Worm (Caenorhabditis elegans) whole organism, L1 larva: ENCODE results near the gene F41D9.2.

Experiments used
- C04F5.9 ChIP-seq: sonication (generic microtip); optimal IDR thresholded peaks from 2 replicates; lab custom pipeline; 2016; ENCODE audit warnings: missing genetic modification characterization, missing compliant biosample characterization
- C16A3.4 ChIP-seq: fragments of 150-350 bp; optimal IDR thresholded peaks from 2 replicates; lab custom pipeline; 2014; ENCODE audit warnings: missing biosample characterization, missing genetic modification characterization
- ama-1 ChIP-seq: fragments of 150-350 bp; optimal IDR thresholded peaks from 2 replicates; lab custom pipeline; 2014
- ceh-63 ChIP-seq: fragments of 200-800 bp; sonication (Bioruptor generic); optimal IDR thresholded peaks from 2 replicates; lab custom pipeline; 2018; ENCODE audit warnings: mild to moderate bottlenecking, missing genetic modification characterization, missing compliant biosample characterization
- ceh-8 ChIP-seq: fragments of 200-800 bp; sonication (Bioruptor generic); optimal IDR thresholded peaks from 2 replicates; lab custom pipeline; 2018; ENCODE audit warnings: mild to moderate bottlenecking, missing genetic modification characterization, moderate library complexity, missing compliant biosample characterization
- ceh-88 ChIP-seq: fragments of 200-800 bp; sonication (Bioruptor generic); IDR thresholded peaks from 2 replicates; pipeline ENCODE4 v1.3.6; 2022; ENCODE audit warnings: missing genetic modification characterization, missing compliant biosample characterization
- ceh-90 ChIP-seq: sonication (generic microtip); optimal IDR thresholded peaks from 2 replicates; lab custom pipeline; 2016; ENCODE audit warnings: missing genetic modification characterization, missing compliant biosample characterization
- dpl-1 ChIP-seq, 3 experiments: fragments of 150-350 bp in 2 of 3; sonication (generic microtip) in 1 of 3; optimal IDR thresholded peaks; 2 replicates each; lab custom pipeline; 2014 to 2017; ENCODE audit warnings: missing biosample characterization in 3 of 3, missing genetic modification characterization in 3 of 3, missing genetic modification reagents in 3 of 3
- dsc-1 ChIP-seq: sonication (generic microtip); optimal IDR thresholded peaks from 2 replicates; lab custom pipeline; 2016; ENCODE audit warnings: mild to moderate bottlenecking, missing genetic modification characterization, missing compliant biosample characterization
- efl-1 ChIP-seq, 4 experiments: fragments of 150-350 bp; optimal IDR thresholded peaks in 3 of 4; peaks in 1 of 4; 1 replicate in 1 of 4; 2 replicates in 3 of 4; lab custom pipeline; 2014; ENCODE audit warnings: missing biosample characterization in 2 of 4, missing genetic modification characterization in 2 of 4, missing genetic modification reagents in 2 of 4
- efl-3 ChIP-seq: fragments of 200-800 bp; sonication (Bioruptor generic); optimal IDR thresholded peaks from 2 replicates; lab custom pipeline; 2018; ENCODE audit warnings: mild to moderate bottlenecking, missing genetic modification characterization, missing compliant biosample characterization
- egl-13 ChIP-seq: sonication (generic microtip); optimal IDR thresholded peaks from 2 replicates; lab custom pipeline; 2016; ENCODE audit warnings: missing genotype, missing genetic modification reagents, missing genetic modification characterization, missing compliant biosample characterization
- elt-3 ChIP-seq, 6 experiments: fragments of 150-350 bp in 1 of 6; sonication (generic microtip); optimal IDR thresholded peaks; 2 replicates each; lab custom pipeline; 2017 to 2018; ENCODE audit warnings: missing biosample characterization in 6 of 6, missing genetic modification characterization in 6 of 6, inconsistent platforms in 1 of 6
- fkh-10 ChIP-seq: sonication (generic microtip); optimal IDR thresholded peaks from 2 replicates; lab custom pipeline; 2017; ENCODE audit warnings: missing biosample characterization, missing genetic modification reagents, missing genetic modification characterization
- fkh-4 ChIP-seq: sonication (generic microtip); optimal IDR thresholded peaks from 2 replicates; lab custom pipeline; 2016; ENCODE audit warnings: missing compliant biosample characterization, missing genetic modification characterization, borderline replicate concordance
- fkh-8 ChIP-seq: sonication (generic microtip); optimal IDR thresholded peaks from 2 replicates; lab custom pipeline; 2016; ENCODE audit warnings: mild to moderate bottlenecking, missing genetic modification characterization, missing compliant biosample characterization
- grh-1 ChIP-seq: fragments of 200-800 bp; sonication (Bioruptor generic); IDR thresholded peaks from 2 replicates; pipeline ENCODE4 v1.3.6; 2022; ENCODE audit warnings: missing genetic modification reagents, missing genetic modification characterization, missing compliant biosample characterization
- hlh-17 ChIP-seq: fragments of 200-800 bp; sonication (Bioruptor generic); optimal IDR thresholded peaks from 2 replicates; lab custom pipeline; 2018; ENCODE audit warnings: missing genetic modification characterization, mild to moderate bottlenecking, missing compliant biosample characterization, moderate library complexity, borderline replicate concordance
- hpl-2 ChIP-seq: fragments of 150-350 bp; optimal IDR thresholded peaks from 2 replicates; lab custom pipeline; 2014; ENCODE audit warnings: missing biosample characterization, missing genetic modification reagents, missing genetic modification characterization
- irx-1 ChIP-seq: sonication (generic microtip); optimal IDR thresholded peaks from 2 replicates; lab custom pipeline; 2016; ENCODE audit warnings: missing genetic modification characterization, missing compliant biosample characterization
- isw-1 ChIP-seq: fragments of 200-800 bp; sonication (Bioruptor generic); IDR thresholded peaks from 2 replicates; pipeline ENCODE4 v1.3.6; 2022; ENCODE audit warnings: missing genetic modification characterization, missing compliant biosample characterization
- lin-13 ChIP-seq: fragments of 150-350 bp; optimal IDR thresholded peaks from 2 replicates; lab custom pipeline; 2014; ENCODE audit warnings: missing biosample characterization, missing genetic modification reagents, missing genetic modification characterization
- lin-14 ChIP-seq: fragments of 200-800 bp; sonication (Bioruptor generic); optimal IDR thresholded peaks from 2 replicates; lab custom pipeline; 2018; ENCODE audit warnings: mild to moderate bottlenecking, missing genetic modification characterization, moderate library complexity, missing compliant biosample characterization
- lin-15B ChIP-seq: fragments of 150-350 bp; sonication (generic microtip); optimal IDR thresholded peaks from 3 replicates; lab custom pipeline; 2014; ENCODE audit warnings: missing biosample characterization, missing genetic modification characterization
- lin-35 ChIP-seq, 2 experiments: fragments of 150-350 bp; optimal IDR thresholded peaks; 2 replicates each; lab custom pipeline; 2014; ENCODE audit warnings: missing biosample characterization in 2 of 2, missing genetic modification characterization in 2 of 2, missing genetic modification reagents in 2 of 2
- lin-39 ChIP-seq: fragments of 150-350 bp; optimal IDR thresholded peaks from 2 replicates; lab custom pipeline; 2014; ENCODE audit warnings: missing biosample characterization, missing genetic modification reagents, missing genetic modification characterization
- mep-1 ChIP-seq: fragments of 150-350 bp; optimal IDR thresholded peaks from 2 replicates; lab custom pipeline; 2014; ENCODE audit warnings: missing biosample characterization, missing genetic modification characterization
- nhr-12 ChIP-seq: sonication (generic microtip); optimal IDR thresholded peaks from 2 replicates; lab custom pipeline; 2017; ENCODE audit warnings: missing biosample characterization, missing genetic modification characterization
- nhr-237 ChIP-seq: fragments of 150-350 bp; optimal IDR thresholded peaks from 2 replicates; lab custom pipeline; 2014; ENCODE audit warnings: missing biosample characterization, missing genetic modification characterization
- pag-3 ChIP-seq: sonication (generic microtip); optimal IDR thresholded peaks from 2 replicates; lab custom pipeline; 2017; ENCODE audit warnings: missing genetic modification characterization, mild to moderate bottlenecking, missing compliant biosample characterization, antibody characterized with exemption, borderline replicate concordance; ENCODE audit not compliant: insufficient read depth
- pqm-1 ChIP-seq: sonication (generic microtip); optimal IDR thresholded peaks from 3 replicates; lab custom pipeline; 2017; ENCODE audit warnings: missing biosample characterization, missing genetic modification characterization
- skn-1 ChIP-seq: fragments of 150-350 bp; optimal IDR thresholded peaks from 2 replicates; lab custom pipeline; 2014; ENCODE audit warnings: missing biosample characterization, missing genetic modification characterization
- snpc-4 ChIP-seq: fragments of 150-350 bp; optimal IDR thresholded peaks from 2 replicates; lab custom pipeline; 2014; ENCODE audit warnings: missing biosample characterization, missing genetic modification characterization
- snu-23 ChIP-seq: sonication (generic microtip); optimal IDR thresholded peaks from 2 replicates; lab custom pipeline; 2016; ENCODE audit warnings: missing genetic modification characterization, missing compliant biosample characterization
- sox-4 ChIP-seq: sonication (generic microtip); optimal IDR thresholded peaks from 2 replicates; lab custom pipeline; 2016; ENCODE audit warnings: missing genetic modification characterization, missing compliant biosample characterization
- sptf-1 ChIP-seq: fragments of 150-350 bp; optimal IDR thresholded peaks from 2 replicates; lab custom pipeline; 2014; ENCODE audit warnings: missing biosample characterization, missing genetic modification characterization
- sup-37 ChIP-seq: fragments of 200-800 bp; sonication (Bioruptor generic); optimal IDR thresholded peaks from 2 replicates; lab custom pipeline; 2018; ENCODE audit warnings: mild to moderate bottlenecking, missing genetic modification characterization, missing compliant biosample characterization
- tbx-2 ChIP-seq: sonication (generic microtip); optimal IDR thresholded peaks from 2 replicates; lab custom pipeline; 2016; ENCODE audit warnings: missing genetic modification characterization, missing compliant biosample characterization
- tlp-1 ChIP-seq: fragments of 150-350 bp; optimal IDR thresholded peaks from 2 replicates; lab custom pipeline; 2014; ENCODE audit warnings: missing biosample characterization, missing genetic modification characterization
- unc-62 ChIP-seq: fragments of 150-350 bp; optimal IDR thresholded peaks from 2 replicates; lab custom pipeline; 2014; ENCODE audit warnings: missing biosample characterization, missing genetic modification reagents, missing genetic modification characterization
- unc-86 ChIP-seq: sonication (generic microtip); optimal IDR thresholded peaks from 2 replicates; lab custom pipeline; 2016; ENCODE audit warnings: missing genetic modification characterization, missing compliant biosample characterization
- vab-15 ChIP-seq: sonication (generic microtip); optimal IDR thresholded peaks from 2 replicates; lab custom pipeline; 2017; ENCODE audit warnings: missing genotype, mild to moderate bottlenecking, missing genetic modification characterization, missing compliant biosample characterization
- xbp-1 ChIP-seq: sonication (generic microtip); optimal IDR thresholded peaks from 2 replicates; lab custom pipeline; 2016; ENCODE audit warnings: missing genetic modification characterization, missing compliant biosample characterization
- zip-4 ChIP-seq: fragments of 200-800 bp; sonication (Bioruptor generic); optimal IDR thresholded peaks from 2 replicates; lab custom pipeline; 2018; ENCODE audit warnings: mild to moderate bottlenecking, missing genetic modification characterization, moderate library complexity, missing compliant biosample characterization
- ztf-4 ChIP-seq: fragments of 150-350 bp; optimal IDR thresholded peaks from 2 replicates; lab custom pipeline; 2014; ENCODE audit warnings: missing biosample characterization, missing genetic modification characterization

The F41D9.2 gene

DNA sequence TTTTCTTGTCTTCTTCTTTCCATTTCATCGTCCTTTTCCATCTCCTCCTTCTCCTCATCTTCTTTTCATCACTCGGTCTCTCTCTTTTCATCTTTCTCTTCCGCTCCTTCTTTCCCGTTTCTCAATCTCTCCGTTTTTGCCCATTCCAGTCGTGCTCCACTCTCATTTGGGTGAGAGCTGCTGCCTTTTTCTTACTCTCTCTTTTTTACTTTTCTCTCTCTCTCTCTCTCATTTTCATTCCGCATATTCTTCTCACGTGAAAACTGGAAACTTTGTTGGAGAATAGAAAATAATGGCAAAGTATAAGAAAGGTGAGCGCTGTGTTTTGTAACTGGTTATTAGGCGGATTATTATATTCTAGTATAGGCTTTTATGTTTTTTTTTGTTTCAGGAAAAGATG lies 6.4 kb downstream of the F41D9.2 start, which contains the start of gene tbc-18 (continued):
- TF ChIP-seq nhr-12 (tag; lab: Kevin White, UChicago) (no peak), fkh-8 (tag; lab: Kevin White, UChicago) (peak; percentile 87), grh-1 (no peak), C16A3.4 (tag; lab: Kevin White, UChicago) (no peak), isw-1 (peak; percentile 18; the same call in 1 of the 2 replicates), mep-1 (tag; lab: Kevin White, UChicago) (peak; percentile 9), ztf-4 (tag; lab: Kevin White, UChicago) (no peak), sox-4 (tag; lab: Kevin White, UChicago) (no peak), unc-62 (GFP tag; lab: Kevin White, UChicago) (no peak), snpc-4 (no peak), tbx-2 (tag; lab: Kevin White, UChicago) (no peak), lin-14 (peak; percentile 91), unc-86 (peak; percentile 54), ama-1 (no peak), hpl-2 (no peak), fkh-10 (GFP tag; lab: Kevin White, UChicago) (peak; percentile 54), xbp-1 (peak; percentile 32), C04F5.9 (no peak), fkh-4 (tag; lab: Kevin White, UChicago) (no peak), snu-23 (peak; percentile 47), zip-4 (GFP tag; lab: Kevin White, UChicago) (no peak), tlp-1 (tag; lab: Kevin White, UChicago) (no peak), irx-1 (tag; lab: Kevin White, UChicago) (no peak), ceh-90 (tag; lab: Kevin White, UChicago) (no peak), ceh-63 (no peak), skn-1 (tag; lab: Kevin White, UChicago) (no peak), efl-3 (GFP tag; lab: Kevin White, UChicago) (no peak), nhr-237 (tag; lab: Kevin White, UChicago) (no peak), ceh-88 (GFP tag; lab: Robert Waterston, UW) (no peak), vab-15 (tag; lab: Kevin White, UChicago) (no peak), pqm-1 (tag; lab: Kevin White, UChicago) (no peak), lin-15B (tag; lab: Kevin White, UChicago) (no peak), sup-37 (GFP tag; lab: Kevin White, UChicago) (no peak), lin-39 (tag; lab: Kevin White, UChicago) (no peak), sptf-1 (tag; lab: Kevin White, UChicago) (no peak), lin-13 (GFP tag; lab: Kevin White, UChicago) (no peak), lin-35 (GFP tag; optimal IDR thresholded peaks at IDR 0.05; lab: Kevin White, UChicago) (peak in 1 of 2 experiments; percentile 10), elt-3 (tag; optimal IDR thresholded peaks at IDR 0.05; lab: Kevin White, UChicago) (no peak), pag-3 (tag; lab: Kevin White, UChicago) (no peak), dpl-1 (GFP tag; optimal IDR thresholded peaks at IDR 0.05; lab: Kevin White, UChicago) (peak in 1 of 3 experiments; percentile 7), ceh-8 (no peak), egl-13 (tag; lab: Kevin White, UChicago) (peak; percentile 40), efl-1 (optimal IDR thresholded peaks at IDR 0.05; lab: Kevin White, UChicago) (peak; percentile 6 to 46), efl-1 (GFP tag; optimal IDR thresholded peaks at IDR 0.05 in 1 of 2; lab: Kevin White, UChicago) (no peak), hlh-17 (GFP tag; lab: Kevin White, UChicago) (no peak), dsc-1 (tag; lab: Kevin White, UChicago) (peak; percentile 62)
